Worm (Caenorhabditis elegans) whole organism, L4 larva: ENCODE data around the gene fbxa-26.

Experiments used
- Y48G9A.11 ChIP-seq: fragments of 200-800 bp; sonication (Bioruptor generic); IDR thresholded peaks from 2 replicates; pipeline ENCODE4 v1.3.6; 2022; ENCODE audit warnings: missing genetic modification reagents, missing genetic modification characterization, missing compliant biosample characterization
- Y75B8A.6 ChIP-seq: fragments of 200-800 bp; sonication (Bioruptor generic); IDR thresholded peaks from 2 replicates; pipeline ENCODE4 v1.3.6; 2022; ENCODE audit warnings: missing genetic modification reagents, missing genetic modification characterization, missing compliant biosample characterization
- aly-2 ChIP-seq: sonication (generic microtip); optimal IDR thresholded peaks from 2 replicates; lab custom pipeline; 2018; ENCODE audit warnings: missing biosample characterization, missing genetic modification characterization
- fos-1 ChIP-seq: fragments of 150-350 bp; optimal IDR thresholded peaks from 2 replicates; lab custom pipeline; 2014; ENCODE audit warnings: missing biosample characterization, missing genetic modification characterization
- lin-15B ChIP-seq: fragments of 150-350 bp; sonication (generic microtip); optimal IDR thresholded peaks from 3 replicates; lab custom pipeline; 2014; ENCODE audit warnings: missing biosample characterization, missing genetic modification characterization
- lin-39 ChIP-seq: fragments of 150-350 bp; optimal IDR thresholded peaks from 2 replicates; lab custom pipeline; 2014; ENCODE audit warnings: missing biosample characterization, missing genetic modification reagents, missing genetic modification characterization
- nhr-11 ChIP-seq: fragments of 150-350 bp; optimal IDR thresholded peaks from 2 replicates; lab custom pipeline; 2014; ENCODE audit warnings: missing biosample characterization, missing genetic modification characterization
- skn-1 ChIP-seq: fragments of 150-350 bp; optimal IDR thresholded peaks from 2 replicates; lab custom pipeline; 2014; ENCODE audit warnings: missing biosample characterization, missing genetic modification characterization
- tag-97 ChIP-seq: fragments of 200-800 bp; sonication (Bioruptor generic); IDR thresholded peaks from 2 replicates; pipeline ENCODE4 v1.3.6; 2022; ENCODE audit warnings: missing genetic modification characterization, missing compliant biosample characterization
- zag-1 ChIP-seq: fragments of 150-350 bp; optimal IDR thresholded peaks from 2 replicates; lab custom pipeline; 2014; ENCODE audit warnings: missing biosample characterization, missing genetic modification characterization
- ztf-11 ChIP-seq: fragments of 150-350 bp; optimal IDR thresholded peaks from 2 replicates; lab custom pipeline; 2014; ENCODE audit warnings: missing biosample characterization, missing genetic modification characterization

ce11 chrIII:1326490-1326889 lies 15.8 kb downstream of the fbxa-26 start, which contains the start of gene Y82E9BL.18:
- TF ChIP-seq lin-39 (tag; lab: Kevin White, UChicago): no peak
- TF ChIP-seq aly-2: no peak
- no peak for TF ChIP-seq Y75B8A.6 (GFP tag; lab: Robert Waterston, UW)
- no peak for TF ChIP-seq skn-1 (tag; lab: Kevin White, UChicago)
- no peak for TF ChIP-seq tag-97 (GFP tag; lab: Robert Waterston, UW)
- TF ChIP-seq nhr-11: no peak
- TF ChIP-seq Y48G9A.11 (GFP tag; lab: Robert Waterston, UW): no peak
- TF ChIP-seq fos-1: no peak
- TF ChIP-seq lin-15B (tag; lab: Kevin White, UChicago): no peak
- TF ChIP-seq zag-1 (tag; lab: Kevin White, UChicago): no peak
- no peak for TF ChIP-seq ztf-11 (tag; lab: Kevin White, UChicago)
